Worm (Caenorhabditis elegans): ENCODE measurements around the gene aat-8.

Gene aat-8

DNA sequence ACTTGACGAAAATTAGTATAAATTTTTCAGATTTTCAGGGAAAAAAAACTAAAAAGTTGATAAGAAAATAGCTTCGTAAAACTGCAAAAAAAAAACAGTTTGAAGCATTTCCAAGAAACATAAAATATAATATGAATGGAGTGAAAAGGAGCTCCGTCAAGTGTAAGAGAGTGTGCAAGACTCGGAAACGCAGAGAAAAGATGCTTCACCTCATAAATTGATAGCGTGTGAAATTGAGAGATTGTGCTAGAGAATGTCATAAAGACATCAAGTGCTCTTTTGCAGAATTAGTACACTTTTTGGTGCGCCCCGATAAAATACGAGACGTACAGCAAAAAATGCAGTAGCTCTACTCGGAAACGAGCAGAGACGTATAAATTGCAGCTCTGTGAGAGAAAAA, 43.3 kb downstream of the aat-8 start:
- TF ChIP-seq lin-39 (tag; optimal IDR thresholded peaks at IDR 0.05) (no peak), snpc-4 (tag; optimal IDR thresholded peaks at IDR 0.05) (no peak), lin-13 (GFP tag; optimal IDR thresholded peaks at IDR 0.05) (no peak), elt-1 (tag; optimal IDR thresholded peaks at IDR 0.05) (no peak), mab-5 (tag; optimal IDR thresholded peaks at IDR 0.05) (no peak), zag-1 (tag; optimal IDR thresholded peaks at IDR 0.05) (no peak), lsy-2 (tag; optimal IDR thresholded peaks at IDR 0.05) (peak in 1 of 2 experiments; percentile 9), nhr-25 (tag; optimal IDR thresholded peaks at IDR 0.05) (no peak), R02D3.7 (tag; optimal IDR thresholded peaks at IDR 0.05) (no peak), ztf-4 (tag; optimal IDR thresholded peaks at IDR 0.05) (no peak), mbf-1 (tag; optimal IDR thresholded peaks at IDR 0.05) (no peak), nhr-237 (tag; optimal IDR thresholded peaks at IDR 0.05) (no peak), skn-1 (tag; optimal IDR thresholded peaks at IDR 0.05) (no peak), elt-3 (tag; optimal IDR thresholded peaks at IDR 0.05) (no peak), unc-55 (GFP tag; optimal IDR thresholded peaks at IDR 0.05) (peak; percentile 43), Y55F3AM.14 (GFP tag; optimal IDR thresholded peaks at IDR 0.05) (no peak), ZK546.5 (tag; optimal IDR thresholded peaks at IDR 0.05) (no peak), fos-1 (tag; optimal IDR thresholded peaks at IDR 0.05) (peak; percentile 56), ceh-82 (tag; optimal IDR thresholded peaks at IDR 0.05) (no peak), lin-11 (tag; optimal IDR thresholded peaks at IDR 0.05) (no peak), nhr-77 (tag; optimal IDR thresholded peaks at IDR 0.05) (no peak), aly-2 (tag; optimal IDR thresholded peaks at IDR 0.05) (no peak), dmd-4 (tag; optimal IDR thresholded peaks at IDR 0.05) (no peak), nhr-11 (tag; optimal IDR thresholded peaks at IDR 0.05) (no peak), peb-1 (tag; optimal IDR thresholded peaks at IDR 0.05) (no peak)

ce11 chrIV:3820133-3820532, 44.7 kb downstream of the aat-8 start:
- TF ChIP-seq C34F6.9 (tag; optimal IDR thresholded peaks at IDR 0.05) = peak; percentile 29
- TF ChIP-seq alr-1 (tag; optimal IDR thresholded peaks at IDR 0.05) = no peak

ce11 chrIV:3819278-3819777, 45.5 kb downstream of the aat-8 start, which contains the start of gene bris-1:
bris-1 (minus strand) TSS chrIV:3819328.
- no peak for TF ChIP-seq ama-1 (optimal IDR thresholded peaks at IDR 0.05)
- no peak for TF ChIP-seq zag-1 (tag; optimal IDR thresholded peaks at IDR 0.05)
- TF ChIP-seq nhr-11 (tag; optimal IDR thresholded peaks at IDR 0.05) = no peak
- TF ChIP-seq gmeb-1 (tag; optimal IDR thresholded peaks at IDR 0.05) = peak; percentile 14
- TF ChIP-seq nhr-6 (tag; optimal IDR thresholded peaks at IDR 0.05) = no peak
- peak; percentile 95 for TF ChIP-seq fos-1 (tag; optimal IDR thresholded peaks at IDR 0.05)
- no peak for TF ChIP-seq crh-2 (tag; optimal IDR thresholded peaks at IDR 0.05)
- TF ChIP-seq unc-55 (GFP tag; optimal IDR thresholded peaks at IDR 0.05) = no peak
- TF ChIP-seq peb-1 (tag; optimal IDR thresholded peaks at IDR 0.05) = no peak

DNA sequence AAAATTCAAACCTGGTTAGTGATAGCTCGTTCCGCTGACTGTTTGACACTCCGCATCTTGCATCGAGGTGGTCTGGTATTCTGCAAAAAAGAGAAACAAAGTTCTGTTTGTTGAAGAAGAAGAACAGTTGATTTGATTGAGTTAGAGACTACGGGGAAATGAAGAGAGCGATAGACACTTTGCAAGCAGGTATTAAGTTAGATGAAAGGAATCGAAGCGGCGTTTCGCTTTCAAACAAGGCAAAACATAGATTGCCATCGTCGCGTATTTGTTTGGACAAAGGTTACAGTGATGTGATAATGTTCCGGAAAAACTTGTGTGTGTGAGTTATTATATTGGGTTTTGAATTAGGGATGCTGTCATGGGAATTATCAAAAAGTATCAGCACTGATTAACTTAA, 47.6 kb downstream of the aat-8 start:
- no peak for TF ChIP-seq peb-1 (tag; optimal IDR thresholded peaks at IDR 0.05)
- peak; percentile 60 for TF ChIP-seq blmp-1 (tag; optimal IDR thresholded peaks at IDR 0.05; ENCODE audit: insufficient read depth)
- TF ChIP-seq lsy-2 (tag; optimal IDR thresholded peaks at IDR 0.05) = no peak

DNA sequence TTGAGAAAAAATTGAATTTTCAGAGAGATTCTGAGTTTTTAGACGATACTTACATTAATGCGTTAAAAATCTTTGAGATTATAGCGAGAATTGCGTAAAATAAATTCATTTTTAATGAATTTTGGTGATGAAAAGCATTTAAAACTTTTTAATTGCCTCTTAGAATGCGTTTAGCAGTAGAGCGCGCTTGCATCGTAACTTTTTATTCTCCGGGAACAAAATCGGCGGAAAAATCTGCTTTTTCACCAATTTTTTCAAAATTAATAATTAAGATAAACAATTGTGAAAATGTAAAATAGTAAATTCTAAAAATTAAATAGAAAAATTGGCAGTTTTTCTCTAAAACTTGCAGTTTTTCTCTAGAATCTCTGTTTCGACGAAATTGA, 49.6 kb downstream of the aat-8 start:
- TF ChIP-seq mab-5 (tag; optimal IDR thresholded peaks at IDR 0.05) (no peak), alr-1 (tag; optimal IDR thresholded peaks at IDR 0.05) (no peak), lin-13 (GFP tag; optimal IDR thresholded peaks at IDR 0.05) (no peak), nhr-77 (tag; optimal IDR thresholded peaks at IDR 0.05) (no peak), lin-39 (tag; optimal IDR thresholded peaks at IDR 0.05) (no peak), ceh-82 (tag; optimal IDR thresholded peaks at IDR 0.05) (no peak), C34F6.9 (tag; optimal IDR thresholded peaks at IDR 0.05) (no peak), Y55F3AM.14 (GFP tag; optimal IDR thresholded peaks at IDR 0.05) (no peak), nhr-23 (tag; optimal IDR thresholded peaks at IDR 0.05) (no peak), ZK546.5 (tag; optimal IDR thresholded peaks at IDR 0.05) (no peak), nhr-21 (tag; optimal IDR thresholded peaks at IDR 0.05) (no peak), gmeb-1 (tag; optimal IDR thresholded peaks at IDR 0.05) (no peak), mdl-1 (tag; optimal IDR thresholded peaks at IDR 0.05) (no peak)
